Fruit fly (Drosophila melanogaster) whole organism, embryonic: ENCODE data around the gene Cyp4d1.

Source experiments
- CG10366 ChIP-seq: fragments of 200-800 bp; sonication (Bioruptor generic); IDR thresholded peaks from 2 replicates; pipeline ENCODE4 v1.3.6; 2022; ENCODE audit warnings: missing biosample characterization, missing genetic modification characterization
- CG10543 ChIP-seq: fragments of 200-800 bp; sonication (Bioruptor generic); optimal IDR thresholded peaks from 3 replicates; lab custom pipeline; 2017; ENCODE audit warnings: missing biosample characterization, mild to moderate bottlenecking, missing genetic modification characterization, moderate library complexity
- CG10565 ChIP-seq: fragments of 200-800 bp; sonication (Bioruptor generic); optimal IDR thresholded peaks from 3 replicates; lab custom pipeline; 2016; ENCODE audit warnings: missing biosample characterization, mild to moderate bottlenecking, missing genetic modification characterization
- CG11695 ChIP-seq: fragments of 200-800 bp; sonication (Bioruptor generic); IDR thresholded peaks from 3 replicates; pipeline ENCODE4 v1.3.6; 2022; ENCODE audit warnings: missing biosample characterization, missing genetic modification characterization
- CG11723 ChIP-seq: fragments of 200-800 bp; sonication (Bioruptor generic); optimal IDR thresholded peaks from 2 replicates; lab custom pipeline; 2017; ENCODE audit warnings: missing biosample characterization, mild to moderate bottlenecking, missing genetic modification characterization
- CG12071 ChIP-seq: fragments of 200-800 bp; sonication (Bioruptor generic); optimal IDR thresholded peaks from 3 replicates; lab custom pipeline; 2018; ENCODE audit warnings: missing biosample characterization, mild to moderate bottlenecking, missing genetic modification characterization
- CG13624 ChIP-seq: fragments of 200-800 bp; sonication (Bioruptor generic); optimal IDR thresholded peaks from 2 replicates; lab custom pipeline; 2016; ENCODE audit warnings: missing biosample characterization, missing genetic modification characterization
- CG14050 ChIP-seq: fragments of 200-800 bp; sonication (Bioruptor generic); IDR thresholded peaks from 3 replicates; pipeline ENCODE4 v1.3.6; 2022; ENCODE audit warnings: missing biosample characterization, missing genetic modification characterization
- CG17612 ChIP-seq: fragments of 200-800 bp; sonication (Bioruptor generic); IDR thresholded peaks from 2 replicates; pipeline ENCODE4 v1.3.6; 2022; ENCODE audit warnings: missing biosample characterization, missing genetic modification characterization
- CG30403 ChIP-seq: fragments of 200-800 bp; sonication (Bioruptor generic); optimal IDR thresholded peaks from 3 replicates; lab custom pipeline; 2016; ENCODE audit warnings: missing biosample characterization, missing genetic modification characterization
- CG32532 ChIP-seq: fragments of 200-800 bp; sonication (Bioruptor generic); IDR thresholded peaks from 2 replicates; pipeline ENCODE4 v1.3.6; 2022; ENCODE audit warnings: missing biosample characterization, missing genetic modification characterization
- CG32767 ChIP-seq: fragments of 200-800 bp; sonication (Bioruptor generic); IDR thresholded peaks from 2 replicates; pipeline ENCODE4 v1.3.6; 2022; ENCODE audit warnings: missing biosample characterization, missing genetic modification characterization
- CG34376 ChIP-seq: fragments of 200-800 bp; sonication (Bioruptor generic); optimal IDR thresholded peaks from 2 replicates; lab custom pipeline; 2018; ENCODE audit warnings: missing biosample characterization, mild to moderate bottlenecking, missing genetic modification characterization
- CG7372 ChIP-seq: fragments of 200-800 bp; sonication (Bioruptor generic); IDR thresholded peaks from 2 replicates; pipeline ENCODE4 v1.3.6; 2022; ENCODE audit warnings: missing biosample characterization, missing genetic modification characterization
- CG9609 ChIP-seq: fragments of 200-800 bp; sonication (Bioruptor generic); optimal IDR thresholded peaks from 3 replicates; lab custom pipeline; 2016; ENCODE audit warnings: missing biosample characterization, missing genetic modification characterization
- CG9817 ChIP-seq: fragments of 200-800 bp; sonication (Bioruptor generic); optimal IDR thresholded peaks from 2 replicates; lab custom pipeline; 2018; ENCODE audit warnings: missing biosample characterization, mild to moderate bottlenecking, missing genetic modification characterization, moderate library complexity
- CkIIα-i1 ChIP-seq: fragments of 200-800 bp; sonication (Bioruptor generic); IDR thresholded peaks from 2 replicates; pipeline ENCODE4 v1.3.6; 2022; ENCODE audit warnings: missing biosample characterization, missing genetic modification characterization
- D ChIP-seq, 2 experiments: fragments of 200-800 bp in 1 of 2; fragments of >200 bp in 1 of 2; sonication (Bioruptor generic) in 1 of 2; optimal IDR thresholded peaks; 2 replicates in 1 of 2; 3 replicates in 1 of 2; lab custom pipeline; 2017; ENCODE audit warnings: mild to moderate bottlenecking in 1 of 2, missing biosample characterization in 1 of 2, missing genetic modification characterization in 1 of 2, missing genetic modification reagents in 1 of 2
- D19A ChIP-seq: fragments of 200-800 bp; optimal IDR thresholded peaks from 3 replicates; lab custom pipeline; 2019; ENCODE audit warnings: missing biosample characterization, mild to moderate bottlenecking, missing genetic modification characterization, moderate library complexity
- ERR ChIP-seq: fragments of 200-800 bp; sonication (Bioruptor generic); optimal IDR thresholded peaks from 2 replicates; lab custom pipeline; 2016; ENCODE audit warnings: missing biosample characterization, missing genetic modification characterization
- Ets65A ChIP-seq: fragments of 200-800 bp; sonication (Bioruptor generic); peaks from one replicate; lab custom pipeline; 2016; ENCODE audit warnings: missing biosample characterization, missing genetic modification characterization
- Hmr ChIP-seq: fragments of 200-800 bp; sonication (Bioruptor generic); optimal IDR thresholded peaks from 3 replicates; lab custom pipeline; 2017; ENCODE audit warnings: mild to moderate bottlenecking, missing biosample characterization, missing genetic modification reagents, missing genetic modification characterization
- Hr39 ChIP-seq: fragments of >200 bp; optimal IDR thresholded peaks from 2 replicates; lab custom pipeline; 2017
- MESR4 ChIP-seq: fragments of 200-800 bp; sonication (Bioruptor generic); optimal IDR thresholded peaks from 2 replicates; lab custom pipeline; 2018; ENCODE audit warnings: missing biosample characterization, mild to moderate bottlenecking, missing genetic modification characterization, moderate library complexity
- MTF-1 ChIP-seq: fragments of 200-800 bp; sonication (Bioruptor generic); optimal IDR thresholded peaks from 2 replicates; lab custom pipeline; 2018; ENCODE audit warnings: missing biosample characterization, mild to moderate bottlenecking, missing genetic modification characterization, borderline replicate concordance
- Med ChIP-seq: fragments of 200-800 bp; sonication (Bioruptor generic); peaks from one replicate; lab custom pipeline; 2016; ENCODE audit warnings: missing biosample characterization, missing genetic modification characterization, mild to moderate bottlenecking, inconsistent platforms, moderate library complexity
- Myb ChIP-seq: fragments of 200-800 bp; sonication (Bioruptor generic); optimal IDR thresholded peaks from 2 replicates; lab custom pipeline; 2016; ENCODE audit warnings: missing biosample characterization, missing genetic modification characterization
- Nf-YB ChIP-seq: fragments of 200-800 bp; sonication (Bioruptor generic); optimal IDR thresholded peaks from 3 replicates; lab custom pipeline; 2019; ENCODE audit warnings: missing biosample characterization, mild to moderate bottlenecking, missing genetic modification characterization, moderate library complexity
- Pdp1 ChIP-seq, 2 experiments: fragments of 200-800 bp; sonication (Bioruptor generic); optimal IDR thresholded peaks; 3 replicates each; lab custom pipeline; 2016; ENCODE audit warnings: missing biosample characterization in 2 of 2, missing genetic modification characterization in 2 of 2, mild to moderate bottlenecking in 1 of 2, moderate library complexity in 1 of 2
- Poxn ChIP-seq: fragments of 200-800 bp; sonication (Bioruptor generic); IDR thresholded peaks from 2 replicates; pipeline ENCODE4 v1.3.6; 2022; ENCODE audit warnings: missing biosample characterization, missing genetic modification characterization
- Ravus ChIP-seq: fragments of 200-800 bp; sonication (Bioruptor generic); IDR thresholded peaks from 2 replicates; pipeline ENCODE4 v1.3.6; 2022; ENCODE audit warnings: missing biosample characterization, missing genetic modification characterization
- Sry-β ChIP-seq: fragments of 200-800 bp; sonication (Bioruptor generic); optimal IDR thresholded peaks from 2 replicates; lab custom pipeline; 2018; ENCODE audit warnings: missing biosample characterization, mild to moderate bottlenecking, missing genetic modification characterization, moderate library complexity
- TFAM ChIP-seq: fragments of 200-800 bp; sonication (Bioruptor generic); optimal IDR thresholded peaks from 2 replicates; lab custom pipeline; 2017; ENCODE audit warnings: missing biosample characterization, missing genetic modification characterization, inconsistent platforms
- YL-1 ChIP-seq: fragments of 200-800 bp; sonication (Bioruptor generic); optimal IDR thresholded peaks from 3 replicates; lab custom pipeline; 2017; ENCODE audit warnings: missing biosample characterization, mild to moderate bottlenecking, missing genetic modification characterization
- abd-A ChIP-seq: fragments of 200-800 bp; sonication (Bioruptor generic); optimal IDR thresholded peaks from 3 replicates; lab custom pipeline; 2019; ENCODE audit warnings: missing biosample characterization, mild to moderate bottlenecking, missing genetic modification characterization, moderate library complexity
- al ChIP-seq: fragments of 200-800 bp; sonication (Bioruptor generic); IDR thresholded peaks from 2 replicates; pipeline ENCODE4 v1.3.6; 2022; ENCODE audit warnings: missing biosample characterization, missing genetic modification characterization
- crol ChIP-seq: fragments of 200-800 bp; sonication (Bioruptor generic); IDR thresholded peaks from 2 replicates; pipeline ENCODE4 v1.3.6; 2022; ENCODE audit warnings: missing biosample characterization, missing genetic modification characterization
- da ChIP-seq: fragments of 200-800 bp; sonication (Bioruptor generic); optimal IDR thresholded peaks from 2 replicates; lab custom pipeline; 2016; ENCODE audit warnings: missing biosample characterization, missing genetic modification characterization
- dati ChIP-seq: fragments of 200-800 bp; sonication (Bioruptor generic); IDR thresholded peaks from 2 replicates; pipeline ENCODE4 v1.3.6; 2022; ENCODE audit warnings: missing biosample characterization, missing genetic modification characterization
- dmrt99B ChIP-seq: fragments of 200-800 bp; sonication (Bioruptor generic); optimal IDR thresholded peaks from 2 replicates; lab custom pipeline; 2018; ENCODE audit warnings: missing biosample characterization, mild to moderate bottlenecking, missing genetic modification characterization, moderate library complexity
- ewg ChIP-seq: fragments of 200-800 bp; sonication (Bioruptor generic); optimal IDR thresholded peaks from 3 replicates; lab custom pipeline; 2017; ENCODE audit warnings: mild to moderate bottlenecking, missing biosample characterization, missing genetic modification reagents, missing genetic modification characterization
- fru ChIP-seq: fragments of >200 bp; optimal IDR thresholded peaks from 2 replicates; lab custom pipeline; 2017
- hkb ChIP-seq, 2 experiments: fragments of 200-800 bp in 1 of 2; fragments of >200 bp in 1 of 2; sonication (Bioruptor generic) in 1 of 2; IDR thresholded peaks in 1 of 2; optimal IDR thresholded peaks in 1 of 2; 2 replicates each; pipeline versions ENCODE4 v1.3.6 to Lab custom; 2017 to 2022; ENCODE audit warnings: missing biosample characterization in 1 of 2, missing genetic modification characterization in 1 of 2
- pb ChIP-seq: fragments of 200-800 bp; sonication (Bioruptor generic); optimal IDR thresholded peaks from 3 replicates; lab custom pipeline; 2016; ENCODE audit warnings: missing biosample characterization, missing genetic modification characterization
- schlank ChIP-seq: fragments of 200-800 bp; sonication (Bioruptor generic); optimal IDR thresholded peaks from 2 replicates; lab custom pipeline; 2018; ENCODE audit warnings: missing biosample characterization, mild to moderate bottlenecking, missing genetic modification characterization
- toy ChIP-seq: fragments of 200-800 bp; sonication (Bioruptor generic); IDR thresholded peaks from 2 replicates; pipeline ENCODE4 v1.3.6; 2022; ENCODE audit warnings: missing biosample characterization, missing genetic modification characterization
- unpg ChIP-seq: fragments of 200-800 bp; sonication (Bioruptor generic); optimal IDR thresholded peaks from 3 replicates; lab custom pipeline; 2018; ENCODE audit warnings: missing biosample characterization, mild to moderate bottlenecking, missing genetic modification characterization, moderate library complexity

Gene Cyp4d1

DNA sequence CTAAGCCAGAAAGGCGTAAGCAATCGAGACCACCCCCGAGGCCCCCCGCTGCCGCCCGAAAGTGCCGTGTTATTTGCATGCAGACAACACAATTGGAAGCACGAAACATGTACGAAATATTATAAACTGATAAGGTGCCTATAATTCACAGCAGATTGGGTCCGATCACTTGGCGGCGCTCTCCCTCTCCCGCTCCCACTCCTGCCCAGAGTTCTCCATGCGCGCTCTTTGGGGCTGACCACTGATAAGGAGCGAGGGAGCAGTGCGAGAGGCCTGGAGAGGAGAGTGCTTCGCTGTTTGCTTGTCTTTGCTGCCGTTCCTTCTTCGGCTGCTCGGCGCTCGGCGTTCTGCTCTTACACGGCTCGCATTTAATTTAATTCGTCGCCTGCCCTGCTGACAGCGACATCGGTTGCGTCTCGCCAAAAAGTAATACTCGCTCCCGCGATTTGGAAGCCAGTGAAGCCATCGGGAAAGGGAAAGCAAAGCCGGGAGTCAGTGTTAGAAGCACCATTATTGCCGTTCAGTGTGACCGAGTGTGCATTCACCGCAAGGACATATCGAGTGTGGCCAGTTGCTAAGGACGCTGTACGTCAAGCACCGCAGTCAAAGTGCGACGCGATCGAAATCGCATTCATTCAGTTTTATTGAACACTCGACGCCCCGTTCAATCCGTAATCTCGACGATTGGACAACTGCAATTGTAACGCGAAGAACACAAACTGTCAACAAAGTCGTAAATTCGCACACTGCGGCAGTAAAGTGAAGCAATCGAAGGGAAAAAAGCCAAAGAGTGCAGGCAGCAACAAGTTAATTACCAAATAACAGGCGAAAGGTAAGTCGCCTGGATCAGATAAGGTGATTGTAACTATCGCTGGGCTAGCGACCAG, 32.5 kb upstream of the Cyp4d1 start (continued):
- TF ChIP-seq CG10565 (GFP tag; lab: Kevin White, UChicago) (no peak), CG10366 (GFP tag; lab: Robert Waterston, UW) (no peak), Nf-YB (GFP tag; lab: Kevin White, UChicago) (no peak), CG11695 (GFP tag; lab: Robert Waterston, UW) (no peak), CG13624 (GFP tag; lab: Kevin White, UChicago) (no peak), CG34376 (GFP tag; lab: Kevin White, UChicago) (peak; percentile 58), al (GFP tag; lab: Robert Waterston, UW) (no peak), TFAM (no peak), CG9609 (GFP tag; lab: Kevin White, UChicago) (no peak), Med (GFP tag; lab: Kevin White, UChicago) (peak; percentile 54), Pdp1 (GFP tag; optimal IDR thresholded peaks at IDR 0.05; lab: Kevin White, UChicago) (peak in 1 of 2 experiments; percentile 17), Hr39 (no peak), Hmr (GFP tag; lab: Kevin White, UChicago) (no peak), dmrt99B (tag; lab: Kevin White, UChicago) (no peak), Ravus (no peak), Poxn (GFP tag; lab: Robert Waterston, UW) (no peak), CG10543 (GFP tag; lab: Kevin White, UChicago) (peak; percentile 58), ewg (no peak), CG32532 (GFP tag; lab: Robert Waterston, UW) (peak; percentile 48; the same call in 1 of the 2 replicates), abd-A (tag; lab: Kevin White, UChicago) (no peak), Myb (GFP tag; lab: Kevin White, UChicago) (no peak), da (GFP tag; lab: Kevin White, UChicago) (no peak), unpg (no peak), ERR (no peak), CG30403 (GFP tag; lab: Kevin White, UChicago) (no peak), YL-1 (GFP tag; lab: Kevin White, UChicago) (no peak), CG14050 (no peak)

DNA sequence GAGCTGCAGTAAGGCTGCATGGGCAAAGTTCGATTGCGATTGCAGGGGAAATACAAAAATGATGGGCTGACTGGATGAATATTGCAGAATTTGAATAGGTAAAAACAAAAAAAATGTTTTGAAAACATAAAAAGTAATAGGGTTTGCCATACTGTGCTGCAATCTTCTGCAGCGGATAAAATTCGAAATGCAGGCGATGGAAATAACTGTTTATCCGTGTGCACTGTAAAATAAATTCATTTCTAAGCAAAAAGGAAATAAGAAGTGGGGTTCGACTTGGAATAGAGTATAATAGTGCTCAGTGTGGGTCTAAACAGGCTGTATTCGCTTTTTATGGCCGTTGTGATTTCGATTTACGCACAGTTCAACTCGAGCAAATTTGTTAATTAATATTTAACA, 31.8 kb upstream of the Cyp4d1 start, which contains the start of gene CG14053:
Gene CG14053, minus strand, starts transcription at position 101 of the 399 bp plus-strand sequence.
- TF ChIP-seq Ets65A (GFP tag; lab: Kevin White, UChicago) (peak; percentile 19), D (optimal IDR thresholded peaks at IDR 0.05; lab: Kevin White, UChicago) (no peak), D (GFP tag; optimal IDR thresholded peaks at IDR 0.05; lab: Kevin White, UChicago) (no peak), D19A (peak; percentile 23)

DNA sequence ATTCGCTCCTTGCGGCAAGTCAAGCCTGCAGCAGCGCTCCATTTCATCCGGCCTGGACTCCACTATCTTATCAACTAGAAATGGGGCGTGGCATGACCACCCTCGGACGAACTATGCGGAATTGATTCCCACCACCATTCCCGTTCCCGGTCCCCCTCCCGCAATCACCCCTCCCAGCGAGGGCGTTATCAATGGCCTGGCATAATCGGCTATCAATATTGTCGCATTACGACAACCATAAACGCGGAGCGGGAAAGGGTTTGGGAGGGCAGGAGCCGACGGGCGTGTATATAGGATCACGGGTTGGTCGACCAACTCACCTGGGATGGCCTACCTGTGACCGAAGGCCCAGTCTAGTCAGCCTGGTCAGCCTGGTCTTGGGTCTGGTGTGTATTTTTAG, 31.2 kb upstream of the Cyp4d1 start:
- TF ChIP-seq CG17612 (GFP tag; lab: Robert Waterston, UW) (no peak), hkb (optimal IDR thresholded peaks at IDR 0.05; lab: Kevin White, UChicago) (no peak), hkb (GFP tag; IDR thresholded peaks at IDR 0.05; lab: Robert Waterston, UW) (no peak), MTF-1 (GFP tag; lab: Kevin White, UChicago) (no peak), Nf-YB (GFP tag; lab: Kevin White, UChicago) (no peak), CG32767 (GFP tag; lab: Robert Waterston, UW) (no peak), dati (no peak), CG7372 (GFP tag; lab: Robert Waterston, UW) (no peak), MESR4 (GFP tag; lab: Kevin White, UChicago) (no peak), CG12071 (GFP tag; lab: Kevin White, UChicago) (no peak), fru (lab: Kevin White, UChicago) (no peak), crol (GFP tag; lab: Robert Waterston, UW) (peak; percentile 66), Pdp1 (GFP tag; optimal IDR thresholded peaks at IDR 0.05; lab: Kevin White, UChicago) (peak in 1 of 2 experiments; percentile 54), CkIIα-i1 (no peak), CG11723 (GFP tag; lab: Kevin White, UChicago) (no peak), schlank (tag; lab: Kevin White, UChicago) (no peak), pb (GFP tag; lab: Kevin White, UChicago) (no peak), CG9817 (tag; lab: Kevin White, UChicago) (no peak), Sry-β (GFP tag; lab: Kevin White, UChicago) (no peak), toy (GFP tag; lab: Robert Waterston, UW) (no peak)
